Fruit fly (Drosophila melanogaster) whole organism, embryonic: ENCODE results near the gene vib.

ENCODE experiments used
- CG10209 ChIP-seq: fragments of 200-800 bp; sonication (Bioruptor generic); optimal IDR thresholded peaks from 3 replicates; lab custom pipeline; 2017; ENCODE audit warnings: missing biosample characterization, mild to moderate bottlenecking, missing genetic modification characterization, missing genetic modification reagents
- CG10654 ChIP-seq: fragments of 200-800 bp; sonication (Bioruptor generic); optimal IDR thresholded peaks from 2 replicates; lab custom pipeline; 2016; ENCODE audit warnings: missing biosample characterization, missing genetic modification characterization
- CG10959 ChIP-seq: fragments of 200-800 bp; sonication (Bioruptor generic); IDR thresholded peaks from 2 replicates; pipeline ENCODE4 v1.3.6; 2022; ENCODE audit warnings: missing biosample characterization, missing genetic modification characterization
- CG11504 ChIP-seq: fragments of 200-800 bp; sonication (Bioruptor generic); optimal IDR thresholded peaks from 3 replicates; lab custom pipeline; 2019; ENCODE audit warnings: missing biosample characterization, mild to moderate bottlenecking, missing genetic modification characterization, moderate library complexity
- CG17385 ChIP-seq: fragments of 200-800 bp; sonication (Bioruptor generic); optimal IDR thresholded peaks from 3 replicates; lab custom pipeline; 2018; ENCODE audit warnings: missing biosample characterization, mild to moderate bottlenecking, missing genetic modification characterization
- CG18011 ChIP-seq: fragments of 200-800 bp; sonication (Bioruptor generic); optimal IDR thresholded peaks from 2 replicates; lab custom pipeline; 2017; ENCODE audit warnings: missing biosample characterization, missing genetic modification characterization, mild to moderate bottlenecking, moderate library complexity, missing genotype
- CG32532 ChIP-seq: fragments of 200-800 bp; sonication (Bioruptor generic); IDR thresholded peaks from 2 replicates; pipeline ENCODE4 v1.3.6; 2022; ENCODE audit warnings: missing biosample characterization, missing genetic modification characterization
- CG34224 ChIP-seq: fragments of 200-800 bp; sonication (Bioruptor generic); IDR thresholded peaks from 3 replicates; pipeline ENCODE4 v1.3.6; 2022; ENCODE audit warnings: missing biosample characterization, missing genetic modification characterization; ENCODE audit not compliant: partially characterized antibody
- CG34422 ChIP-seq: fragments of 200-800 bp; sonication (Bioruptor generic); IDR thresholded peaks from 3 replicates; pipeline ENCODE4 v1.3.6; 2022; ENCODE audit warnings: missing biosample characterization, missing genetic modification characterization
- CG3847 ChIP-seq: fragments of 200-800 bp; sonication (Bioruptor generic); IDR thresholded peaks from 2 replicates; pipeline ENCODE4 v1.3.6; 2022; ENCODE audit warnings: missing biosample characterization, missing genetic modification characterization
- CG4360 ChIP-seq: fragments of 200-800 bp; sonication (Bioruptor generic); IDR thresholded peaks from 2 replicates; pipeline ENCODE4 v1.3.6; 2022; ENCODE audit warnings: missing biosample characterization, missing genetic modification characterization
- CG4730 ChIP-seq: fragments of 200-800 bp; sonication (Bioruptor generic); IDR thresholded peaks from 2 replicates; pipeline ENCODE4 v1.3.6; 2022; ENCODE audit warnings: missing biosample characterization, missing genetic modification characterization
- CG7556 ChIP-seq: fragments of 200-800 bp; sonication (Bioruptor generic); optimal IDR thresholded peaks from 2 replicates; lab custom pipeline; 2017; ENCODE audit warnings: missing biosample characterization, mild to moderate bottlenecking, missing genetic modification characterization
- CG8924 ChIP-seq: fragments of 200-800 bp; optimal IDR thresholded peaks from 3 replicates; lab custom pipeline; 2019; ENCODE audit warnings: missing biosample characterization, mild to moderate bottlenecking, missing genetic modification characterization, moderate library complexity
- CG8944 ChIP-seq: fragments of 200-800 bp; sonication (Bioruptor generic); optimal IDR thresholded peaks from 3 replicates; lab custom pipeline; 2016; ENCODE audit warnings: missing biosample characterization, missing genetic modification characterization
- CG9797 ChIP-seq: fragments of 200-800 bp; sonication (Bioruptor generic); optimal IDR thresholded peaks from 3 replicates; lab custom pipeline; 2018; ENCODE audit warnings: missing biosample characterization, mild to moderate bottlenecking, missing genetic modification characterization
- CG9876 ChIP-seq: fragments of 200-800 bp; sonication (Bioruptor generic); optimal IDR thresholded peaks from 2 replicates; lab custom pipeline; 2016; ENCODE audit warnings: missing biosample characterization, missing genetic modification characterization
- Dll ChIP-seq: fragments of 200-800 bp; sonication (Bioruptor generic); IDR thresholded peaks from 4 replicates; pipeline ENCODE4 v1.3.6; 2022; ENCODE audit warnings: missing biosample characterization, missing genetic modification characterization; ENCODE audit not compliant: partially characterized antibody
- Doc3 ChIP-seq: fragments of 200-800 bp; sonication (Bioruptor generic); IDR thresholded peaks from 3 replicates; pipeline ENCODE4 v1.3.6; 2022; ENCODE audit warnings: missing biosample characterization, missing genetic modification characterization; ENCODE audit not compliant: partially characterized antibody
- Ets65A ChIP-seq: fragments of 200-800 bp; sonication (Bioruptor generic); peaks from one replicate; lab custom pipeline; 2016; ENCODE audit warnings: missing biosample characterization, missing genetic modification characterization
- Fer3 ChIP-seq: fragments of 200-800 bp; sonication (Bioruptor generic); optimal IDR thresholded peaks from 2 replicates; lab custom pipeline; 2018; ENCODE audit warnings: missing biosample characterization, mild to moderate bottlenecking, missing genetic modification characterization, moderate library complexity
- Med ChIP-seq: fragments of 200-800 bp; sonication (Bioruptor generic); peaks from one replicate; lab custom pipeline; 2016; ENCODE audit warnings: missing biosample characterization, missing genetic modification characterization, mild to moderate bottlenecking, inconsistent platforms, moderate library complexity
- Nf-YA ChIP-seq: fragments of 200-800 bp; sonication (Bioruptor generic); IDR thresholded peaks from 2 replicates; pipeline ENCODE4 v1.3.6; 2022; ENCODE audit warnings: missing biosample characterization, missing genetic modification characterization
- Nf-YB ChIP-seq: fragments of 200-800 bp; sonication (Bioruptor generic); optimal IDR thresholded peaks from 3 replicates; lab custom pipeline; 2019; ENCODE audit warnings: missing biosample characterization, mild to moderate bottlenecking, missing genetic modification characterization, moderate library complexity
- Pdp1 ChIP-seq, 2 experiments: fragments of 200-800 bp; sonication (Bioruptor generic); optimal IDR thresholded peaks; 3 replicates each; lab custom pipeline; 2016; ENCODE audit warnings: missing biosample characterization in 2 of 2, missing genetic modification characterization in 2 of 2, mild to moderate bottlenecking in 1 of 2, moderate library complexity in 1 of 2
- Ptx1 ChIP-seq: fragments of 200-800 bp; sonication (Bioruptor generic); IDR thresholded peaks from 2 replicates; pipeline ENCODE4 v1.3.6; 2022; ENCODE audit warnings: missing biosample characterization, missing genetic modification characterization
- Ravus ChIP-seq: fragments of 200-800 bp; sonication (Bioruptor generic); IDR thresholded peaks from 2 replicates; pipeline ENCODE4 v1.3.6; 2022; ENCODE audit warnings: missing biosample characterization, missing genetic modification characterization
- Rfx ChIP-seq: fragments of 200-800 bp; sonication (Bioruptor generic); IDR thresholded peaks from 2 replicates; pipeline ENCODE4 v1.3.6; 2022; ENCODE audit warnings: missing biosample characterization, missing genetic modification characterization
- Sry-δ ChIP-seq: fragments of 200-800 bp; sonication (Bioruptor generic); optimal IDR thresholded peaks from 2 replicates; lab custom pipeline; 2016; ENCODE audit warnings: missing biosample characterization, missing genetic modification characterization
- Stat92E ChIP-seq, 3 experiments: fragments of >200 bp in 2 of 3; fragments of 200-800 bp in 1 of 3; sonication (Bioruptor generic) in 1 of 3; optimal IDR thresholded peaks; 2 replicates each; lab custom pipeline; 2017 to 2019; ENCODE audit warnings: missing biosample characterization in 3 of 3, missing genetic modification characterization in 3 of 3, mild to moderate bottlenecking in 1 of 3, moderate library complexity in 1 of 3
- abd-A ChIP-seq: fragments of 200-800 bp; sonication (Bioruptor generic); optimal IDR thresholded peaks from 3 replicates; lab custom pipeline; 2019; ENCODE audit warnings: missing biosample characterization, mild to moderate bottlenecking, missing genetic modification characterization, moderate library complexity
- ac ChIP-seq: fragments of 200-800 bp; sonication (Bioruptor generic); optimal IDR thresholded peaks from 3 replicates; lab custom pipeline; 2017; ENCODE audit warnings: missing biosample characterization, mild to moderate bottlenecking, missing genetic modification characterization
- cato ChIP-seq: fragments of 200-800 bp; sonication (Bioruptor generic); optimal IDR thresholded peaks from 2 replicates; lab custom pipeline; 2016; ENCODE audit warnings: missing biosample characterization, missing genetic modification characterization, borderline replicate concordance
- danr ChIP-seq: fragments of 200-800 bp; sonication (Bioruptor generic); IDR thresholded peaks from 2 replicates; pipeline ENCODE4 v1.3.6; 2022; ENCODE audit warnings: missing biosample characterization, missing genetic modification characterization
- ewg ChIP-seq: fragments of 200-800 bp; sonication (Bioruptor generic); optimal IDR thresholded peaks from 3 replicates; lab custom pipeline; 2017; ENCODE audit warnings: mild to moderate bottlenecking, missing biosample characterization, missing genetic modification reagents, missing genetic modification characterization
- eyg ChIP-seq: fragments of 200-800 bp; sonication (Bioruptor generic); optimal IDR thresholded peaks from 3 replicates; lab custom pipeline; 2016; ENCODE audit warnings: missing biosample characterization, missing genetic modification characterization
- fru ChIP-seq: fragments of >200 bp; optimal IDR thresholded peaks from 2 replicates; lab custom pipeline; 2017
- lmd ChIP-seq: fragments of 200-800 bp; sonication (Bioruptor generic); IDR thresholded peaks from 2 replicates; pipeline ENCODE4 v1.3.6; 2022; ENCODE audit warnings: missing biosample characterization, missing genetic modification characterization
- oc ChIP-seq: fragments of 200-800 bp; sonication (Bioruptor generic); optimal IDR thresholded peaks from 2 replicates; lab custom pipeline; 2018; ENCODE audit warnings: missing biosample characterization, mild to moderate bottlenecking, missing genetic modification characterization, moderate library complexity
- odd ChIP-seq: fragments of 200-800 bp; sonication (Bioruptor generic); optimal IDR thresholded peaks from 2 replicates; lab custom pipeline; 2017; ENCODE audit warnings: missing biosample characterization, mild to moderate bottlenecking, missing genetic modification characterization
- org-1 ChIP-seq: fragments of 200-800 bp; sonication (Bioruptor generic); optimal IDR thresholded peaks from 2 replicates; lab custom pipeline; 2017; ENCODE audit warnings: missing biosample characterization, missing genetic modification characterization
- pho ChIP-seq: fragments of 200-800 bp; sonication (Bioruptor generic); optimal IDR thresholded peaks from 2 replicates; lab custom pipeline; 2016; ENCODE audit warnings: missing biosample characterization, missing genetic modification characterization
- pros ChIP-seq: fragments of 200-800 bp; sonication (Bioruptor generic); optimal IDR thresholded peaks from 3 replicates; lab custom pipeline; 2019; ENCODE audit warnings: missing biosample characterization, mild to moderate bottlenecking, missing genetic modification characterization, moderate library complexity
- rib ChIP-seq: fragments of 200-800 bp; sonication (Bioruptor generic); IDR thresholded peaks from 2 replicates; pipeline ENCODE4 v1.3.6; 2022; ENCODE audit warnings: missing biosample characterization, missing genetic modification characterization
- row ChIP-seq: fragments of 200-800 bp; sonication (Bioruptor generic); IDR thresholded peaks from 3 replicates; pipeline ENCODE4 v1.3.6; 2022; ENCODE audit warnings: missing biosample characterization, missing genetic modification characterization
- so ChIP-seq: fragments of 200-800 bp; sonication (Bioruptor generic); IDR thresholded peaks from 3 replicates; pipeline ENCODE4 v1.3.6; 2022; ENCODE audit warnings: missing biosample characterization, missing genetic modification characterization
- sqz ChIP-seq: fragments of 200-800 bp; sonication (Bioruptor generic); optimal IDR thresholded peaks from 3 replicates; lab custom pipeline; 2018; ENCODE audit warnings: missing biosample characterization, mild to moderate bottlenecking, missing genetic modification characterization
- zen2 ChIP-seq: fragments of 200-800 bp; sonication (Bioruptor generic); IDR thresholded peaks from 3 replicates; pipeline ENCODE4 v1.3.6; 2022; ENCODE audit warnings: missing biosample characterization, missing genetic modification characterization; ENCODE audit not compliant: partially characterized antibody
- zfh2 ChIP-seq: fragments of 200-800 bp; sonication (Bioruptor generic); optimal IDR thresholded peaks from 2 replicates; lab custom pipeline; 2016; ENCODE audit warnings: missing biosample characterization, missing genetic modification characterization

vib gene

DNA sequence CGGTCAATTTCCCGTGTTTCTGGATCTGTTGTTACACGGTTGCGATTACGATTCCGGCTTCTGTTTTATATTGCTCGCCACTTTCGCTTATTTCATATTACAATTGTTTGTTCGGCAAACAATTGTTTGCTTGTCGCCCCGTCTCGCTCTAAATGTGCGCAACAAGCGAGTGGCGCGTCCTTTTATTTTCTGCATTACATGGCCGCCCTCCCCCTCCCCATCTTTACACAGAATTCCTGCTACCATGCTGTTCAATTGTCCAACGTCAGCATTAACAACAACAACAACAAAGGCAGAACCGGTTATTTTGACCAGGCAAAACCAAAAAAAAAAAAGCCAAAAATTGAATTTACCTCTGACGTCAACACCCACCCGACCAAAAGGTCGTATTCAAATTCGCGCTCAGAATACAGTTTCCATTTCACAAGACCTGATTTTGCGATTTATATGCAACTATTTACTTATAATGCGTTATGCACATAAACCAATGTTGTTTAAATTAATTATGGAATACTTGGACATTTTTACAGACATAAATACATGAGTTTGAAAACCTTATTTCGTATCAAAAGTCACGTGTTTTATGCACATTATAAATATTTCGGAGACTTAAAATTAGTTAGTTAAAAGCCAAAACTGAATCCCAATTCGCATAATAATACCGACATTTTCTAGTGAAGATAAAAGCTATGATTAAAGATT lies 60.2 kb downstream of the vib start (continued):
- TF ChIP-seq Stat92E (GFP tag; optimal IDR thresholded peaks at IDR 0.05; lab: Kevin White, UChicago) (peak in 1 of 3 experiments; percentile 1), eyg (GFP tag; lab: Kevin White, UChicago) (no peak), pho (GFP tag; lab: Kevin White, UChicago) (peak; percentile 39), CG17385 (peak; percentile 4), zen2 (0 out of 3 replicates have a peak, but pooled peaks have one; percentile 1), abd-A (tag; lab: Kevin White, UChicago) (peak; percentile 12), odd (GFP tag; lab: Kevin White, UChicago) (peak; percentile 39), ewg (GFP tag; lab: Kevin White, UChicago) (peak; percentile 8), sqz (GFP tag; lab: Kevin White, UChicago) (peak; percentile 97), Med (GFP tag; lab: Kevin White, UChicago) (peak; percentile 60), row (GFP tag; lab: Robert Waterston, UW) (peak; percentile 60; the same call in 2 of the 3 replicates), CG4730 (GFP tag; lab: Robert Waterston, UW) (no peak), CG8944 (GFP tag; lab: Kevin White, UChicago) (no peak), CG32532 (GFP tag; lab: Robert Waterston, UW) (peak; percentile 14; the same call in 1 of the 2 replicates), Nf-YA (GFP tag; lab: Robert Waterston, UW) (0 out of 2 replicates have a peak, but pooled peaks have one; percentile 12), CG9797 (no peak), Ets65A (GFP tag; lab: Kevin White, UChicago) (peak; percentile 3), lmd (GFP tag; lab: Robert Waterston, UW) (no peak), Pdp1 (GFP tag; optimal IDR thresholded peaks at IDR 0.05; lab: Kevin White, UChicago) (peak in 1 of 2 experiments; percentile 37), CG4360 (GFP tag; lab: Robert Waterston, UW) (peak; percentile 88), oc (tag; lab: Kevin White, UChicago) (peak; percentile 23), Doc3 (GFP tag; lab: Robert Waterston, UW) (no peak), CG8924 (tag; lab: Kevin White, UChicago) (peak; percentile 56)

DNA sequence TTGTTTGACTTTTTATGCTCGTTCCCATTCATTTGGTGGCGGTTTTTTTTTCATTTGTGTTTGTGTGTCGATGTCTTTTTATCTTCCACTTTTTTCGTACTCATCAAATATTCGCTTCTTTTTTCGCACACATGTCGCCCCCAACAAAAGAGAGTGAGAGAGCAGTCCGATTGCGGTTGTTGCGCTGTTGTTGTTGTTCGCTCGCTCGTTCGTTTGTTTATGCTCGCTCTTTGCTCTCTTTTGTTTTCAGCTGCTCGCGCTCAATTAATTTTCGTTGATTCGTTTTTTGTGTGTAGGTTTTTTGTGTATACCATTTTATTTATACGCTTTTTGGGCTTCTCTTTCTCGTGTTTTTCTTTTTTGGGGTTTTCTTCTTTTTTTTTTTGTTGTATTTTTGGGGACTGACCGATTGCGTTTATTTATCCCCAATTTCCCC lies 60.8 kb downstream of the vib start:
- TF ChIP-seq abd-A (tag; lab: Kevin White, UChicago), result peak; percentile 64
- no peak for TF ChIP-seq CG11504
- TF ChIP-seq pros (GFP tag; lab: Kevin White, UChicago), result no peak
- no peak for TF ChIP-seq Sry-δ (GFP tag; lab: Kevin White, UChicago)
- TF ChIP-seq Dll (GFP tag; lab: Robert Waterston, UW), result peak; percentile 47; the same call in 1 of the 4 replicates
- TF ChIP-seq org-1 (GFP tag; lab: Kevin White, UChicago), result no peak
- TF ChIP-seq cato (GFP tag; lab: Kevin White, UChicago), result no peak
- no peak for TF ChIP-seq CG10959 (GFP tag; lab: Robert Waterston, UW)
- no peak for TF ChIP-seq CG10209 (GFP tag; lab: Kevin White, UChicago)
- TF ChIP-seq zfh2, result no peak
- no peak for TF ChIP-seq danr (GFP tag; lab: Robert Waterston, UW)
- TF ChIP-seq fru, result no peak
- TF ChIP-seq so (GFP tag; lab: Robert Waterston, UW), result no peak
- no peak for TF ChIP-seq ac (GFP tag; lab: Kevin White, UChicago)
- TF ChIP-seq Ptx1 (GFP tag; lab: Robert Waterston, UW), result no peak
- TF ChIP-seq rib, result peak; percentile 44; the same call in 1 of the 2 replicates
- peak; percentile 22; the same call in 1 of the 2 replicates for TF ChIP-seq Rfx
- TF ChIP-seq CG18011 (GFP tag; lab: Kevin White, UChicago), result no peak
- no peak for TF ChIP-seq Ravus (GFP tag; lab: Robert Waterston, UW)
- no peak for TF ChIP-seq CG7556 (GFP tag; lab: Kevin White, UChicago)
- TF ChIP-seq Fer3 (tag; lab: Kevin White, UChicago), result no peak
- 0 out of 3 replicates have a peak, but pooled peaks have one; percentile 34 for TF ChIP-seq CG34422
- no peak for TF ChIP-seq CG9876 (GFP tag; lab: Kevin White, UChicago)
- no peak for TF ChIP-seq CG10654 (GFP tag; lab: Kevin White, UChicago)
- peak; percentile 42; the same call in 2 of the 3 replicates for TF ChIP-seq CG34224
- TF ChIP-seq CG3847 (GFP tag; lab: Robert Waterston, UW), result no peak
- no peak for TF ChIP-seq Nf-YB (GFP tag; lab: Kevin White, UChicago)
